Fruit fly (Drosophila melanogaster) whole organism, wandering third instar larva: Measurements from ENCODE around the gene Cyp18a1.

Source experiments
- CG32264 ChIP-seq: fragments of 200-800 bp; sonication (Bioruptor generic); optimal IDR thresholded peaks from 2 replicates; lab custom pipeline; 2016; ENCODE audit warnings: missing biosample characterization, missing genetic modification characterization
- CG9705 ChIP-seq: fragments of 200-800 bp; sonication (Bioruptor generic); optimal IDR thresholded peaks from 2 replicates; lab custom pipeline; 2018; ENCODE audit warnings: missing biosample characterization, mild to moderate bottlenecking, missing genetic modification characterization
- Dif ChIP-seq: fragments of 200-275, 200-300 bp; sonication (Bioruptor generic); optimal IDR thresholded peaks from 2 replicates; lab custom pipeline; 2018; ENCODE audit warnings: missing biosample characterization, missing genetic modification characterization; ENCODE audit not compliant: partially characterized antibody
- Hr83 ChIP-seq: fragments of 200-300 bp; sonication (Bioruptor generic); optimal IDR thresholded peaks from 2 replicates; lab custom pipeline; 2016; ENCODE audit warnings: missing biosample characterization, mild to moderate bottlenecking, missing genetic modification characterization, moderate library complexity; ENCODE audit not compliant: poor library complexity, severe bottlenecking
- Myc ChIP-seq: fragments of >200 bp; optimal IDR thresholded peaks from 2 replicates; lab custom pipeline; 2017
- N ChIP-seq: fragments of >200 bp; optimal IDR thresholded peaks from 2 replicates; lab custom pipeline; 2018; ENCODE audit warnings: missing biosample characterization, missing external identifiers, missing genetic modification characterization
- Sp1 ChIP-seq: fragments of 200-800 bp; sonication (Bioruptor generic); optimal IDR thresholded peaks from 3 replicates; lab custom pipeline; 2019; ENCODE audit warnings: missing biosample characterization, mild to moderate bottlenecking, missing genetic modification characterization, moderate library complexity
- ey ChIP-seq: fragments of 200-800 bp; sonication (Bioruptor generic); optimal IDR thresholded peaks from 2 replicates; lab custom pipeline; 2016; ENCODE audit warnings: missing biosample characterization, missing genetic modification characterization
- pan ChIP-seq: fragments of >200 bp; optimal IDR thresholded peaks from 2 replicates; lab custom pipeline; 2017
- psq ChIP-seq: fragments of 200-800 bp; sonication (Bioruptor generic); optimal IDR thresholded peaks from 3 replicates; lab custom pipeline; 2017; ENCODE audit warnings: missing biosample characterization, mild to moderate bottlenecking, missing genetic modification characterization, moderate library complexity
- rgr ChIP-seq: fragments of 200-800 bp; sonication (Bioruptor generic); optimal IDR thresholded peaks from 3 replicates; lab custom pipeline; 2016; ENCODE audit warnings: missing biosample characterization, mild to moderate bottlenecking, missing genetic modification characterization
- sv ChIP-seq: fragments of 200-800 bp; sonication (Bioruptor generic); optimal IDR thresholded peaks from 3 replicates; lab custom pipeline; 2016; ENCODE audit warnings: missing biosample characterization, missing genetic modification characterization
- usp ChIP-seq: fragments of >200 bp; optimal IDR thresholded peaks from 2 replicates; lab custom pipeline; 2017; ENCODE audit warnings: missing biosample characterization, missing genetic modification characterization
- woc ChIP-seq: sonication (Bioruptor generic); optimal IDR thresholded peaks from 2 replicates; lab custom pipeline; 2016; ENCODE audit warnings: missing biosample characterization, mild to moderate bottlenecking, missing genetic modification characterization

dm6 chrX:18645720-18646213 lies 47.1 kb downstream of the Cyp18a1 start:
- TF ChIP-seq usp (no peak), CG32264 (GFP tag; lab: Kevin White, UChicago) (peak; percentile 14), Dif (no peak), psq (GFP tag; lab: Kevin White, UChicago) (peak; percentile 57), pan (no peak), rgr (GFP tag; lab: Kevin White, UChicago) (peak; percentile 74), woc (GFP tag; lab: Kevin White, UChicago) (peak; percentile 31), Myc (lab: Kevin White, UChicago) (no peak), ey (peak; percentile 72), Hr83 (peak; percentile 91), N (no peak), CG9705 (GFP tag; lab: Kevin White, UChicago) (no peak), Sp1 (GFP tag; lab: Kevin White, UChicago) (peak; percentile 65), sv (GFP tag; lab: Kevin White, UChicago) (peak; percentile 36)
